Worm (Caenorhabditis elegans): ENCODE measurements around the gene F41C3.2.

ce11 chrII:4791272-4791671 lies 41.5 kb downstream of the F41C3.2 start, which contains the start of gene F26G1.1:
- TF ChIP-seq him-1 (tag; optimal IDR thresholded peaks at IDR 0.05) = peak; percentile 3
- peak; percentile 22 for TF ChIP-seq W03F9.2 (tag; optimal IDR thresholded peaks at IDR 0.05)
- no peak for TF ChIP-seq dao-5 (tag; optimal IDR thresholded peaks at IDR 0.05)
